Fruit fly (Drosophila melanogaster) Kc167 (cell line): ENCODE measurements around the gene CG3040.

Experiments
- Myc ChIP-seq: fragments of >200 bp; optimal IDR thresholded peaks from 2 replicates; lab custom pipeline; 2017; ENCODE audit warnings: missing external identifiers
- Sin3A ChIP-seq: fragments of >200 bp; optimal IDR thresholded peaks from 2 replicates; lab custom pipeline; 2018; ENCODE audit warnings: missing external identifiers
- psq ChIP-seq: fragments of >200 bp; optimal IDR thresholded peaks from 2 replicates; lab custom pipeline; 2017; ENCODE audit warnings: missing external identifiers

dm6 chrX:6973340-6973739 lies at the start of gene CG3040:
- TF ChIP-seq Sin3A (lab: Kevin White, UChicago) = no peak
- no peak for TF ChIP-seq psq (lab: Kevin White, UChicago)
- TF ChIP-seq Myc = no peak
